Fruit fly (Drosophila melanogaster): ENCODE data around the gene CG12219.

The CG12219 gene

dm6 chrX:6316858-6317474, 15.9 kb upstream of the CG12219 start (continued):
- TF ChIP-seq CG7786 (GFP tag; optimal IDR thresholded peaks at IDR 0.05) (peak; percentile 35), dmrt11E (tag; optimal IDR thresholded peaks at IDR 0.05) (no peak), fd96Cb (tag; optimal IDR thresholded peaks at IDR 0.05) (peak; percentile 42), CG7271 (tag; optimal IDR thresholded peaks at IDR 0.05) (no peak), Dfd (GFP tag; optimal IDR thresholded peaks at IDR 0.05) (no peak), CG7372 (GFP tag; IDR thresholded peaks at IDR 0.05) (peak; percentile 60), vvl (GFP tag; IDR thresholded peaks at IDR 0.05) (peak; percentile 83), NC2α (GFP tag; optimal IDR thresholded peaks at IDR 0.05) (no peak), so (GFP tag; IDR thresholded peaks at IDR 0.05) (peak; percentile 55; the same call in 1 of the 3 replicates), kni (GFP tag; optimal IDR thresholded peaks at IDR 0.05) (no peak), MBD-R2 (GFP tag; IDR thresholded peaks at IDR 0.05) (peak; percentile 40; the same call in 1 of the 2 replicates), CG4282 (GFP tag; optimal IDR thresholded peaks at IDR 0.05) (no peak), stwl (tag; optimal IDR thresholded peaks at IDR 0.05) (no peak), cg (GFP tag; optimal IDR thresholded peaks at IDR 0.05) (no peak), wek (GFP tag; optimal IDR thresholded peaks at IDR 0.05) (no peak), B-H1 (GFP tag; IDR thresholded peaks at IDR 0.05) (peak; percentile 58), CG4707 (GFP tag; optimal IDR thresholded peaks at IDR 0.05) (no peak), trh (GFP tag; optimal IDR thresholded peaks at IDR 0.05) (no peak), Meics (GFP tag; optimal IDR thresholded peaks at IDR 0.05) (peak; percentile 80), inv (GFP tag; IDR thresholded peaks at IDR 0.05; ENCODE audit: partially characterized antibody) (no peak), NC2β (GFP tag; optimal IDR thresholded peaks at IDR 0.05) (no peak), sob (GFP tag; IDR thresholded peaks at IDR 0.05) (peak; percentile 74), CG5953 (GFP tag; IDR thresholded peaks at IDR 0.05) (no peak), CG15479 (GFP tag; optimal IDR thresholded peaks at IDR 0.05) (no peak), insv (GFP tag; optimal IDR thresholded peaks at IDR 0.05) (no peak), CG12299 (tag; optimal IDR thresholded peaks at IDR 0.05) (peak; percentile 35), CG6654 (GFP tag; optimal IDR thresholded peaks at IDR 0.05) (no peak), bcd (GFP tag; optimal IDR thresholded peaks at IDR 0.05) (peak; percentile 46), Six4 (GFP tag; optimal IDR thresholded peaks at IDR 0.05) (peak; percentile 28), Camta (GFP tag; optimal IDR thresholded peaks at IDR 0.05) (no peak), CG30403 (GFP tag; optimal IDR thresholded peaks at IDR 0.05) (peak; percentile 64), CG11247 (GFP tag; IDR thresholded peaks at IDR 0.05) (peak; percentile 66), fd102C (GFP tag; optimal IDR thresholded peaks at IDR 0.05) (no peak), zen (tag; optimal IDR thresholded peaks at IDR 0.05) (no peak), fd3F (GFP tag; optimal IDR thresholded peaks at IDR 0.05) (peak; percentile 60), jing (GFP tag; optimal IDR thresholded peaks at IDR 0.05) (no peak), nau (GFP tag; optimal IDR thresholded peaks at IDR 0.05) (no peak), CG7745 (tag; optimal IDR thresholded peaks at IDR 0.05) (no peak), CG12659 (GFP tag; optimal IDR thresholded peaks at IDR 0.05) (peak; percentile 66), CG3163 (GFP tag; optimal IDR thresholded peaks at IDR 0.05) (peak; percentile 7), oc (tag; optimal IDR thresholded peaks at IDR 0.05) (no peak), CG10431 (GFP tag; optimal IDR thresholded peaks at IDR 0.05) (no peak), Tbp (GFP tag; optimal IDR thresholded peaks at IDR 0.05) (no peak), Dad (GFP tag; optimal IDR thresholded peaks at IDR 0.05) (no peak), Atf-2 (GFP tag; optimal IDR thresholded peaks at IDR 0.05) (no peak), btn (GFP tag; optimal IDR thresholded peaks at IDR 0.05) (no peak), pnt (GFP tag; optimal IDR thresholded peaks at IDR 0.05) (no peak), p53 (GFP tag; optimal IDR thresholded peaks at IDR 0.05) (no peak), chif (GFP tag; optimal IDR thresholded peaks at IDR 0.05) (peak in 1 of 2 experiments; percentile 33), chm (GFP tag; IDR thresholded peaks at IDR 0.05) (peak; percentile 66; the same call in 1 of the 2 replicates), CG3065 (GFP tag; optimal IDR thresholded peaks at IDR 0.05) (no peak)
